Worm (Caenorhabditis elegans) whole organism, L1 larva: ENCODE results near the gene egl-38.
A peak's percentile ranks its signal among the peaks of the same experiment; 100 is the strongest.

Experiments used
- C16A3.4 ChIP-seq: fragments of 150-350 bp; optimal IDR thresholded peaks from 2 replicates; lab custom pipeline; 2014; ENCODE audit warnings: missing biosample characterization, missing genetic modification characterization
- ceh-82 ChIP-seq, 3 experiments: fragments of 150-350 bp in 1 of 3; sonication (generic microtip) in 2 of 3; optimal IDR thresholded peaks; 2 replicates each; lab custom pipeline; 2014 to 2017; ENCODE audit warnings: missing biosample characterization in 3 of 3, missing genetic modification characterization in 3 of 3
- ces-1 ChIP-seq: fragments of 150-350 bp; optimal IDR thresholded peaks from 2 replicates; lab custom pipeline; 2014; ENCODE audit warnings: missing biosample characterization, missing genetic modification reagents, missing genetic modification characterization
- egl-27 ChIP-seq, 2 experiments: fragments of 150-350 bp in 1 of 2; sonication (generic microtip); optimal IDR thresholded peaks; 3 replicates each; lab custom pipeline; 2017 to 2018; ENCODE audit warnings: missing biosample characterization in 2 of 2, missing genetic modification characterization in 2 of 2, missing genetic modification reagents in 2 of 2
- ets-5 ChIP-seq: fragments of 200-800 bp; sonication (Bioruptor generic); IDR thresholded peaks from 2 replicates; pipeline ENCODE4 v1.3.6; 2022; ENCODE audit warnings: missing genetic modification characterization, missing compliant biosample characterization
- fkh-10 ChIP-seq: sonication (generic microtip); optimal IDR thresholded peaks from 2 replicates; lab custom pipeline; 2017; ENCODE audit warnings: missing biosample characterization, missing genetic modification reagents, missing genetic modification characterization
- fos-1 ChIP-seq: fragments of 150-350 bp; optimal IDR thresholded peaks from 2 replicates; lab custom pipeline; 2014; ENCODE audit warnings: missing biosample characterization, missing genetic modification characterization
- lin-14 ChIP-seq: fragments of 200-800 bp; sonication (Bioruptor generic); optimal IDR thresholded peaks from 2 replicates; lab custom pipeline; 2018; ENCODE audit warnings: mild to moderate bottlenecking, missing genetic modification characterization, moderate library complexity, missing compliant biosample characterization
- nhr-71 ChIP-seq: sonication (generic microtip); optimal IDR thresholded peaks from 2 replicates; lab custom pipeline; 2016; ENCODE audit warnings: mild to moderate bottlenecking, missing genetic modification characterization, moderate library complexity, missing compliant biosample characterization
- pax-3 ChIP-seq: fragments of 200-800 bp; sonication (Bioruptor generic); optimal IDR thresholded peaks from 2 replicates; lab custom pipeline; 2018; ENCODE audit warnings: mild to moderate bottlenecking, missing genetic modification characterization, moderate library complexity, missing compliant biosample characterization
- unc-130 ChIP-seq: fragments of 150-350 bp; optimal IDR thresholded peaks from 2 replicates; lab custom pipeline; 2017; ENCODE audit warnings: missing biosample characterization, missing genetic modification characterization, inconsistent platforms

DNA sequence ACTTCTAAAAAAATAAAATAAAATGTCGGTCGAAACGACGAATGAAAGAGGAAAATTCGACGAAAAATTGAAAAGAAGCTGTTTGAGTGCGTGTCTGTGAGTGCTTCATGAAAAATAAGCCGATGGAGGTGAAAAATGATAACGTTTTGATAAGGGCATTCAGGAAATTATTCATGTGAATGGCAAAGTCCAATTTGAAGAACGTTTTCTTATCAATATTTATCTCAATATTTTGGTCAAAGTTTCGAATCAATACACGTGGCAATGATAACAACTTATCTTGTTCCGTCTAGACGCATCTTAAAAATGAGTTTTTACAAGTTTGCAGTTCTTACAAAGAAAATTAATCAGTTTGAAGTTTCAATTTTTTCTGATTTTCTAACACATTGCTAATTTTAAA is 51.1 kb downstream of the egl-38 start:
- TF ChIP-seq fos-1 (tag; lab: Kevin White, UChicago) (no peak), unc-130 (tag; lab: Kevin White, UChicago) (no peak), nhr-71 (tag; lab: Kevin White, UChicago) (peak; percentile 31), C16A3.4 (tag; lab: Kevin White, UChicago) (no peak), ces-1 (no peak), lin-14 (GFP tag; lab: Kevin White, UChicago) (no peak), ceh-82 (tag; optimal IDR thresholded peaks at IDR 0.05; lab: Kevin White, UChicago) (no peak), egl-27 (tag; optimal IDR thresholded peaks at IDR 0.05; lab: Kevin White, UChicago) (no peak), ets-5 (GFP tag; lab: Robert Waterston, UW) (no peak), pax-3 (tag; lab: Kevin White, UChicago) (no peak), fkh-10 (GFP tag; lab: Kevin White, UChicago) (no peak)
